Worm (Caenorhabditis elegans) whole organism, young adult: ENCODE data around the gene egl-20.

Experiments
- B0336.3 ChIP-seq: fragments of 200-800 bp; sonication (Bioruptor generic); IDR thresholded peaks from 2 replicates; pipeline ENCODE4 v1.3.6; 2022; ENCODE audit warnings: missing genetic modification characterization, missing compliant biosample characterization
- ama-1 ChIP-seq, 3 experiments: fragments of 150-350 bp in 1 of 3; sonication (generic microtip) in 2 of 3; optimal IDR thresholded peaks; 2 replicates each; lab custom pipeline; 2014 to 2018; ENCODE audit warnings: missing biosample characterization in 2 of 3, missing genetic modification characterization in 2 of 3, missing genetic modification reagents in 2 of 3
- aptf-3 ChIP-seq: fragments of 200-800 bp; sonication (Bioruptor generic); IDR thresholded peaks from 2 replicates; pipeline ENCODE4 v1.3.6; 2022; ENCODE audit warnings: missing genetic modification characterization, missing compliant biosample characterization
- cebp-1 ChIP-seq, 2 experiments: fragments of 200-800 bp in 1 of 2; sonication (Bioruptor generic) in 1 of 2; sonication (generic microtip) in 1 of 2; IDR thresholded peaks in 1 of 2; optimal IDR thresholded peaks in 1 of 2; 2 replicates each; pipeline versions ENCODE4 v1.3.6 to Lab custom; 2017 to 2022; ENCODE audit warnings: missing compliant biosample characterization in 2 of 2, missing genetic modification characterization in 2 of 2, mild to moderate bottlenecking in 1 of 2, missing genetic modification reagents in 1 of 2, moderate library complexity in 1 of 2
- sea-2 ChIP-seq: fragments of 200-800 bp; sonication (Bioruptor generic); IDR thresholded peaks from 2 replicates; pipeline ENCODE4 v1.3.6; 2022; ENCODE audit warnings: missing genetic modification characterization, missing compliant biosample characterization
- ztf-26 ChIP-seq: sonication (generic microtip); optimal IDR thresholded peaks from 2 replicates; lab custom pipeline; 2017; ENCODE audit warnings: missing genetic modification characterization, missing compliant biosample characterization

DNA sequence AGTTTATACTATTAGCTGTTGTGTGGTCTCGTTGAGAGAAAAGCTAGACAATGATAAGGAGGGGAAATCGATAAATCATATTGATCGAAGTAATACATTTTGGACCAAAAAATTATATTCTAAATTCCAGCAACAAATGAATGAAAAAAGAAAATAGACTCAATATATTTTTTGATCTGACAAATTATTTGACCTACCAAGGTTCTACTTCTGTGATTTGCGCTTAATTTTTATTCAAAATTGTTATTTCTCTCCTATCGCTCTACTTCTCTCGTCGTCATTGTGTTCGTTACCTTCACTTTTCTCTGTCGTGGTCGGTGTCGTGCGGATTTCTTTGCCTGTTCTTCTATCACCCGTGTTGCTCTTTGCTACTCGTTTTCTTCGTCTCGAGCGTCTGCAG is 43.6 kb upstream of the egl-20 start:
- TF ChIP-seq cebp-1 (GFP tag; IDR thresholded peaks at IDR 0.05; lab: Robert Waterston, UW) (no peak), cebp-1 (tag; optimal IDR thresholded peaks at IDR 0.05; lab: Kevin White, UChicago) (no peak), ama-1 (optimal IDR thresholded peaks at IDR 0.05; lab: Kevin White, UChicago) (no peak), ama-1 (GFP tag; optimal IDR thresholded peaks at IDR 0.05; lab: Kevin White, UChicago) (no peak), ztf-26 (tag; lab: Kevin White, UChicago) (no peak), B0336.3 (GFP tag; lab: Robert Waterston, UW) (no peak), sea-2 (GFP tag; lab: Robert Waterston, UW) (no peak), aptf-3 (GFP tag; lab: Robert Waterston, UW) (no peak)
